Worm (Caenorhabditis elegans): ENCODE data around the gene F53E2.2.

DNA sequence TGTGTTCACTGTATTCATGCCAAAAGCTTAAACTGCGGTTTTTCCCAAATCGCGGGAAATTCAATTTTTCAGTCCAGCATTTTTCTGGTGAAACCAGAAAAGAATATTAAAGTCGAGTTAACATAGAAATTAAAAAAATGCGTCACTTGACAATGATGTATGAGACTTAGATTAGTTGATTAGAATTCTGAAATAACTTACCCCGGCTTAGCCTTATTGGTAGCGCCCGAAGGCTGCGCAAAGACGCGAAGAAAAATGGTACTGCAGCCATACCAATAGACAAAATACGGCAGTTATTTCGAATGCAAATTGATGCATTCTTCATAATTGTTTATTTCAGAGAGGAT lies 41.5 kb upstream of the F53E2.2 start:
- no peak for TF ChIP-seq attf-4 (tag; optimal IDR thresholded peaks at IDR 0.05)
- TF ChIP-seq lin-39 (tag; optimal IDR thresholded peaks at IDR 0.05): no peak
- TF ChIP-seq fos-1 (tag; optimal IDR thresholded peaks at IDR 0.05): no peak
- no peak for TF ChIP-seq fkh-10 (GFP tag; optimal IDR thresholded peaks at IDR 0.05)
- no peak for TF ChIP-seq ceh-32 (tag; optimal IDR thresholded peaks at IDR 0.05; ENCODE audit: poor library complexity)
- TF ChIP-seq D1046.2 (GFP tag; IDR thresholded peaks at IDR 0.05): no peak
- no peak for TF ChIP-seq lsy-2 (tag; optimal IDR thresholded peaks at IDR 0.05)

Data from whole organism, L4 larva.